Fruit fly (Drosophila melanogaster) whole organism, embryonic: ENCODE measurements around the gene Cyp310a1.
A peak's percentile ranks its signal among the peaks of the same experiment; 100 is the strongest.

Source experiments
- Antp ChIP-seq: fragments of 200-800 bp; sonication (Bioruptor generic); optimal IDR thresholded peaks from 3 replicates; lab custom pipeline; 2016; ENCODE audit warnings: missing biosample characterization, missing genetic modification characterization
- Awh ChIP-seq: fragments of 200-800 bp; sonication (Bioruptor generic); IDR thresholded peaks from 2 replicates; pipeline ENCODE4, ENCODE4 v1.3.6; 2022; ENCODE audit warnings: missing biosample characterization, missing genetic modification characterization
- BtbVII ChIP-seq: fragments of 200-800 bp; sonication (Bioruptor generic); optimal IDR thresholded peaks from 3 replicates; lab custom pipeline; 2017; ENCODE audit warnings: missing biosample characterization, mild to moderate bottlenecking, missing genetic modification characterization
- CG1024 ChIP-seq: fragments of 200-800 bp; sonication (Bioruptor generic); IDR thresholded peaks from 2 replicates; pipeline ENCODE4 v1.3.6; 2022; ENCODE audit warnings: missing biosample characterization, missing genetic modification characterization
- CG12391 ChIP-seq: fragments of 200-800 bp; sonication (Bioruptor generic); optimal IDR thresholded peaks from 3 replicates; lab custom pipeline; 2018; ENCODE audit warnings: missing biosample characterization, mild to moderate bottlenecking, missing genetic modification characterization, moderate library complexity
- CG13287 ChIP-seq: fragments of 200-800 bp; sonication (Bioruptor generic); IDR thresholded peaks from 2 replicates; pipeline ENCODE4 v1.3.6; 2022; ENCODE audit warnings: missing biosample characterization, missing genetic modification characterization; ENCODE audit not compliant: partially characterized antibody
- CG17568 ChIP-seq: fragments of 200-800 bp; sonication (Bioruptor generic); optimal IDR thresholded peaks from 2 replicates; lab custom pipeline; 2018; ENCODE audit warnings: missing biosample characterization, mild to moderate bottlenecking, missing genetic modification characterization, moderate library complexity
- CG2120 ChIP-seq: fragments of 200-800 bp; sonication (Bioruptor generic); optimal IDR thresholded peaks from 3 replicates; lab custom pipeline; 2016; ENCODE audit warnings: missing biosample characterization, missing genetic modification characterization
- CG3407 ChIP-seq: fragments of 200-800 bp; sonication (Bioruptor generic); optimal IDR thresholded peaks from 2 replicates; lab custom pipeline; 2018; ENCODE audit warnings: missing biosample characterization, mild to moderate bottlenecking, missing genetic modification characterization
- CG4404 ChIP-seq: fragments of 200-800 bp; sonication (Bioruptor generic); IDR thresholded peaks from 2 replicates; pipeline ENCODE4 v1.3.6; 2022; ENCODE audit warnings: missing biosample characterization, missing genetic modification characterization
- CG6689 ChIP-seq: fragments of 200-800 bp; sonication (Bioruptor generic); IDR thresholded peaks from 2 replicates; pipeline ENCODE4 v1.3.6; 2022; ENCODE audit warnings: missing biosample characterization, missing genetic modification characterization
- CG6854 ChIP-seq: fragments of 200-800 bp; sonication (Bioruptor generic); optimal IDR thresholded peaks from 3 replicates; lab custom pipeline; 2017; ENCODE audit warnings: missing biosample characterization, mild to moderate bottlenecking, missing genetic modification characterization
- CG7357 ChIP-seq: fragments of 200-800 bp; sonication (Bioruptor generic); IDR thresholded peaks from 3 replicates; pipeline ENCODE4 v1.3.6; 2022; ENCODE audit warnings: missing biosample characterization, missing genetic modification characterization
- CG8359 ChIP-seq: fragments of 200-800 bp; sonication (Bioruptor generic); optimal IDR thresholded peaks from 2 replicates; lab custom pipeline; 2017; ENCODE audit warnings: missing biosample characterization, mild to moderate bottlenecking, missing genetic modification characterization, borderline replicate concordance
- CG8478 ChIP-seq: fragments of >200 bp; optimal IDR thresholded peaks from 2 replicates; lab custom pipeline; 2018
- CG8924 ChIP-seq: fragments of 200-800 bp; optimal IDR thresholded peaks from 3 replicates; lab custom pipeline; 2019; ENCODE audit warnings: missing biosample characterization, mild to moderate bottlenecking, missing genetic modification characterization, moderate library complexity
- CHES-1-like ChIP-seq: fragments of 200-800 bp; sonication (Bioruptor generic); optimal IDR thresholded peaks from 2 replicates; lab custom pipeline; 2016; ENCODE audit warnings: missing biosample characterization, missing genetic modification characterization
- Dek ChIP-seq: fragments of 200-800 bp; sonication (Bioruptor generic); optimal IDR thresholded peaks from 3 replicates; lab custom pipeline; 2019; ENCODE audit warnings: missing biosample characterization, mild to moderate bottlenecking, missing genetic modification characterization, moderate library complexity
- Drgx ChIP-seq: fragments of 200-800 bp; sonication (Bioruptor generic); IDR thresholded peaks from 2 replicates; pipeline ENCODE4 v1.3.6; 2022; ENCODE audit warnings: missing biosample characterization, missing genetic modification characterization
- E2f2 ChIP-seq: fragments of 200-800 bp; sonication (Bioruptor generic); IDR thresholded peaks from 2 replicates; pipeline ENCODE4 v1.3.6; 2022; ENCODE audit warnings: missing biosample characterization, missing genetic modification characterization
- GATAe ChIP-seq: fragments of 200-800 bp; sonication (Bioruptor generic); conservative IDR thresholded peaks from 2 replicates; pipeline ENCODE4 v1.3.6; 2022; ENCODE audit warnings: missing biosample characterization, missing genetic modification characterization
- Gsc ChIP-seq: fragments of 200-800 bp; sonication (Bioruptor generic); IDR thresholded peaks from 2 replicates; pipeline ENCODE4 v1.3.6; 2022; ENCODE audit warnings: missing biosample characterization, missing genetic modification characterization
- Gug ChIP-seq: fragments of 200-800 bp; sonication (Bioruptor generic); IDR thresholded peaks from 4 replicates; pipeline ENCODE4 v1.3.6; 2022; ENCODE audit warnings: missing biosample characterization, missing genetic modification characterization
- Meics ChIP-seq: fragments of 200-800 bp; sonication (Bioruptor generic); optimal IDR thresholded peaks from 2 replicates; lab custom pipeline; 2017; ENCODE audit warnings: missing biosample characterization, mild to moderate bottlenecking, missing genetic modification characterization
- NFAT ChIP-seq: fragments of 200-800 bp; sonication (Bioruptor generic); IDR thresholded peaks from 2 replicates; pipeline ENCODE4 v1.3.6; 2022; ENCODE audit warnings: missing biosample characterization, missing genetic modification characterization
- NK7.1 ChIP-seq: fragments of 200-800 bp; sonication (Bioruptor generic); optimal IDR thresholded peaks from 3 replicates; lab custom pipeline; 2016; ENCODE audit warnings: missing biosample characterization, missing genetic modification characterization
- Poxn ChIP-seq: fragments of 200-800 bp; sonication (Bioruptor generic); IDR thresholded peaks from 2 replicates; pipeline ENCODE4 v1.3.6; 2022; ENCODE audit warnings: missing biosample characterization, missing genetic modification characterization
- Scr ChIP-seq: fragments of 200-800 bp; sonication (Bioruptor generic); IDR thresholded peaks from 2 replicates; pipeline ENCODE4 v1.3.6; 2022; ENCODE audit warnings: missing biosample characterization, missing genetic modification characterization; ENCODE audit not compliant: partially characterized antibody
- Sry-δ ChIP-seq: fragments of 200-800 bp; sonication (Bioruptor generic); optimal IDR thresholded peaks from 2 replicates; lab custom pipeline; 2016; ENCODE audit warnings: missing biosample characterization, missing genetic modification characterization
- Vsx1 ChIP-seq: fragments of 200-800 bp; sonication (Bioruptor generic); optimal IDR thresholded peaks from 2 replicates; lab custom pipeline; 2017; ENCODE audit warnings: missing biosample characterization, mild to moderate bottlenecking, missing genetic modification characterization, missing genetic modification reagents
- amos ChIP-seq: fragments of 200-800 bp; sonication (Bioruptor generic); IDR thresholded peaks from 2 replicates; pipeline ENCODE4 v1.3.6; 2022; ENCODE audit warnings: missing biosample characterization, missing genetic modification characterization; ENCODE audit not compliant: partially characterized antibody
- ara ChIP-seq: fragments of 200-800 bp; sonication (Bioruptor generic); IDR thresholded peaks from 2 replicates; pipeline ENCODE4 v1.3.6; 2022; ENCODE audit warnings: missing biosample characterization, missing genetic modification characterization
- bab2 ChIP-seq: fragments of 200-800 bp; sonication (Bioruptor generic); optimal IDR thresholded peaks from 2 replicates; lab custom pipeline; 2016; ENCODE audit warnings: missing biosample characterization, missing genetic modification characterization
- bbx ChIP-seq: fragments of 200-800 bp; sonication (Bioruptor generic); IDR thresholded peaks from 2 replicates; pipeline ENCODE4 v1.3.6; 2022; ENCODE audit warnings: missing biosample characterization, missing genetic modification characterization; ENCODE audit not compliant: partially characterized antibody
- bowl ChIP-seq: fragments of 200-800 bp; sonication (Bioruptor generic); IDR thresholded peaks from 2 replicates; pipeline ENCODE4 v1.3.6; 2022; ENCODE audit warnings: missing biosample characterization, missing genetic modification characterization
- cas ChIP-seq: fragments of 200-800 bp; sonication (Bioruptor generic); IDR thresholded peaks from 2 replicates; pipeline ENCODE4 v1.3.6; 2022; ENCODE audit warnings: missing biosample characterization, missing genetic modification characterization
- ci ChIP-seq: fragments of 200-800 bp; sonication (Bioruptor generic); IDR thresholded peaks from 3 replicates; pipeline ENCODE4 v1.3.6; 2022; ENCODE audit warnings: missing biosample characterization, missing genetic modification characterization
- emc ChIP-seq: fragments of 200-800 bp; sonication (Bioruptor generic); optimal IDR thresholded peaks from 2 replicates; lab custom pipeline; 2016; ENCODE audit warnings: missing biosample characterization, missing genetic modification characterization
- hkb ChIP-seq, 2 experiments: fragments of 200-800 bp in 1 of 2; fragments of >200 bp in 1 of 2; sonication (Bioruptor generic) in 1 of 2; IDR thresholded peaks in 1 of 2; optimal IDR thresholded peaks in 1 of 2; 2 replicates each; pipeline versions ENCODE4 v1.3.6 to Lab custom; 2017 to 2022; ENCODE audit warnings: missing biosample characterization in 1 of 2, missing genetic modification characterization in 1 of 2
- klu ChIP-seq: fragments of 200-800 bp; sonication (Bioruptor generic); IDR thresholded peaks from 2 replicates; pipeline ENCODE4 v1.3.6; 2022; ENCODE audit warnings: missing biosample characterization, missing genetic modification characterization
- kni ChIP-seq: fragments of 200-800 bp; sonication (Bioruptor generic); optimal IDR thresholded peaks from 3 replicates; lab custom pipeline; 2017; ENCODE audit warnings: mild to moderate bottlenecking, missing biosample characterization, missing genetic modification reagents, missing genetic modification characterization
- lab ChIP-seq: fragments of 200-800 bp; sonication (Bioruptor generic); optimal IDR thresholded peaks from 3 replicates; lab custom pipeline; 2017; ENCODE audit warnings: missing biosample characterization, missing genetic modification characterization, mild to moderate bottlenecking, moderate library complexity, missing genetic modification reagents
- lilli ChIP-seq: fragments of 200-800 bp; sonication (Bioruptor generic); optimal IDR thresholded peaks from 3 replicates; lab custom pipeline; 2016; ENCODE audit warnings: missing biosample characterization, missing genetic modification characterization
- oc ChIP-seq: fragments of 200-800 bp; sonication (Bioruptor generic); optimal IDR thresholded peaks from 2 replicates; lab custom pipeline; 2018; ENCODE audit warnings: missing biosample characterization, mild to moderate bottlenecking, missing genetic modification characterization, moderate library complexity
- phol ChIP-seq: fragments of 200-800 bp; sonication (Bioruptor generic); optimal IDR thresholded peaks from 3 replicates; lab custom pipeline; 2018; ENCODE audit warnings: missing biosample characterization, mild to moderate bottlenecking, missing genetic modification characterization, moderate library complexity
- sd ChIP-seq: fragments of 200-800 bp; sonication (Bioruptor generic); optimal IDR thresholded peaks from 3 replicates; lab custom pipeline; 2018; ENCODE audit warnings: missing biosample characterization, mild to moderate bottlenecking, missing genetic modification characterization, moderate library complexity
- sr ChIP-seq: fragments of 200-800 bp; sonication (Bioruptor generic); IDR thresholded peaks from 3 replicates; pipeline ENCODE4 v1.3.6; 2022; ENCODE audit warnings: missing biosample characterization, missing genetic modification characterization
- stc ChIP-seq: fragments of 200-800 bp; sonication (Bioruptor generic); IDR thresholded peaks from 2 replicates; pipeline ENCODE4 v1.3.6; 2022; ENCODE audit warnings: missing biosample characterization, missing genetic modification characterization
- trem ChIP-seq: fragments of 200-800 bp; optimal IDR thresholded peaks from 3 replicates; lab custom pipeline; 2019; ENCODE audit warnings: missing biosample characterization, mild to moderate bottlenecking, missing genetic modification characterization, moderate library complexity
- trh ChIP-seq: fragments of 200-800 bp; sonication (Bioruptor generic); optimal IDR thresholded peaks from 2 replicates; lab custom pipeline; 2016; ENCODE audit warnings: missing biosample characterization, missing genetic modification characterization
- wor ChIP-seq: fragments of 200-800 bp; sonication (Bioruptor generic); IDR thresholded peaks from 2 replicates; pipeline ENCODE4 v1.3.6; 2022; ENCODE audit warnings: missing biosample characterization, missing genetic modification characterization
- z ChIP-seq: fragments of 200-800 bp; sonication (Bioruptor generic); IDR thresholded peaks from 3 replicates; pipeline ENCODE4 v1.3.6; 2022; ENCODE audit warnings: missing biosample characterization, missing genetic modification characterization

Gene Cyp310a1

DNA sequence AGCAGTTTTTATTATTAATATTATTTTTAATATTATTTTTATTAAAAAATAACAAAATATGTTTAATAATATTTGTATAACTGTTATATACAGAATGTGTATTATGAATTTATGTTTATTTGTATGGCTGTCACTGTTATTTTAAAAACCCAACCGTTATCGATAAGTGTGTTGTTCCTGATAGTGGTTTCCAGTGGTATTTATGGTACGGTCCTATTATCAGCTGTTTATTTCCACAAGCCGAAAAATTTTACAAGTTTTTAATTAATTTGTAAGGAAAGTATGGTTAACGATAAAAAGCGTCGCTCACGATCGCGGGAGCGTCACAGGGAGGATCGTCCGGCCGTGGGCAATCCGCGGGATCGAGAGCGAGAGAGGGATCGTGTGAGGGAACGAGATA lies 46.2 kb downstream of the Cyp310a1 start, which contains the start of gene CG10333 (continued):
- TF ChIP-seq amos (0 out of 2 replicates have a peak, but pooled peaks have one; percentile 19), emc (GFP tag; lab: Kevin White, UChicago) (no peak), CG8359 (GFP tag; lab: Kevin White, UChicago) (no peak), CG2120 (GFP tag; lab: Kevin White, UChicago) (no peak), CG17568 (GFP tag; lab: Kevin White, UChicago) (no peak), ci (GFP tag; lab: Robert Waterston, UW) (no peak), GATAe (GFP tag; lab: Robert Waterston, UW) (no peak), CG13287 (GFP tag; lab: Robert Waterston, UW) (peak; percentile 51), lab (no peak), cas (GFP tag; lab: Robert Waterston, UW) (no peak), CG8478 (lab: Kevin White, UChicago) (no peak), Antp (no peak), bab2 (GFP tag; lab: Kevin White, UChicago) (no peak), CG6854 (GFP tag; lab: Kevin White, UChicago) (no peak), phol (tag; lab: Kevin White, UChicago) (peak; percentile 5), Sry-δ (GFP tag; lab: Kevin White, UChicago) (peak; percentile 1), NK7.1 (GFP tag; lab: Kevin White, UChicago) (no peak), CG7357 (GFP tag; lab: Robert Waterston, UW) (no peak), Gug (GFP tag; lab: Robert Waterston, UW) (no peak), CG4404 (GFP tag; lab: Robert Waterston, UW) (no peak), bowl (GFP tag; lab: Robert Waterston, UW) (no peak), CHES-1-like (GFP tag; lab: Kevin White, UChicago) (no peak), Awh (GFP tag; lab: Robert Waterston, UW) (no peak), CG1024 (GFP tag; lab: Robert Waterston, UW) (no peak), NFAT (GFP tag; lab: Robert Waterston, UW) (no peak), Poxn (GFP tag; lab: Robert Waterston, UW) (no peak), CG6689 (GFP tag; lab: Robert Waterston, UW) (no peak), kni (GFP tag; lab: Kevin White, UChicago) (no peak), klu (no peak), Dek (no peak), Scr (GFP tag; lab: Robert Waterston, UW) (0 out of 2 replicates have a peak, but pooled peaks have one; percentile 16), trem (peak; percentile 53), z (GFP tag; lab: Robert Waterston, UW) (no peak), trh (GFP tag; lab: Kevin White, UChicago) (no peak), sd (tag; lab: Kevin White, UChicago) (no peak), CG8924 (tag; lab: Kevin White, UChicago) (peak; percentile 7), hkb (optimal IDR thresholded peaks at IDR 0.05; lab: Kevin White, UChicago) (no peak), hkb (GFP tag; IDR thresholded peaks at IDR 0.05; lab: Robert Waterston, UW) (no peak), E2f2 (GFP tag; lab: Robert Waterston, UW) (no peak), wor (GFP tag; lab: Robert Waterston, UW) (no peak), lilli (no peak), Gsc (GFP tag; lab: Robert Waterston, UW) (no peak), bbx (no peak), CG3407 (GFP tag; lab: Kevin White, UChicago) (no peak), ara (GFP tag; lab: Robert Waterston, UW) (no peak), Meics (GFP tag; lab: Kevin White, UChicago) (no peak), BtbVII (GFP tag; lab: Kevin White, UChicago) (no peak), CG12391 (peak; percentile 0), Vsx1 (no peak), Drgx (GFP tag; lab: Robert Waterston, UW) (no peak), sr (no peak), oc (tag; lab: Kevin White, UChicago) (no peak), stc (GFP tag; lab: Robert Waterston, UW) (no peak)
